Fruit fly (Drosophila melanogaster) whole organism, pupa: Measurements from ENCODE around the gene CG43251.

Source experiments
- CG10348 ChIP-seq: fragments of 200-800 bp; sonication (Bioruptor generic); IDR thresholded peaks from 2 replicates; pipeline ENCODE4 v1.3.6; 2022; ENCODE audit warnings: missing biosample characterization, missing genetic modification characterization
- CG14655 ChIP-seq: fragments of 200-800 bp; sonication (Bioruptor generic); optimal IDR thresholded peaks from 3 replicates; lab custom pipeline; 2017; ENCODE audit warnings: mild to moderate bottlenecking, missing biosample characterization, missing genetic modification reagents, missing genetic modification characterization
- CG17806 ChIP-seq: fragments of 200-800 bp; sonication (Bioruptor generic); optimal IDR thresholded peaks from 2 replicates; lab custom pipeline; 2018; ENCODE audit warnings: missing biosample characterization, mild to moderate bottlenecking, missing genetic modification characterization, moderate library complexity
- CG32121 ChIP-seq: fragments of 200-800 bp; sonication (Bioruptor generic); IDR thresholded peaks from 2 replicates; pipeline ENCODE4 v1.3.6; 2022; ENCODE audit warnings: missing biosample characterization, missing genetic modification characterization
- CG8301 ChIP-seq: fragments of 200-800 bp; sonication (Bioruptor generic); optimal IDR thresholded peaks from 2 replicates; lab custom pipeline; 2018; ENCODE audit warnings: missing biosample characterization, mild to moderate bottlenecking, missing genetic modification characterization
- D1 ChIP-seq: fragments of 200-800 bp; sonication (Bioruptor generic); optimal IDR thresholded peaks from 2 replicates; lab custom pipeline; 2018; ENCODE audit warnings: missing biosample characterization, mild to moderate bottlenecking, missing genetic modification characterization, moderate library complexity
- Pif1A ChIP-seq: fragments of 200-800 bp; sonication (Bioruptor generic); optimal IDR thresholded peaks from 3 replicates; lab custom pipeline; 2016; ENCODE audit warnings: missing biosample characterization, missing genetic modification characterization
- Snoo ChIP-seq: fragments of 200-800 bp; sonication (Bioruptor generic); optimal IDR thresholded peaks from 3 replicates; lab custom pipeline; 2017; ENCODE audit warnings: missing biosample characterization, mild to moderate bottlenecking, missing genetic modification characterization, inconsistent platforms
- gl ChIP-seq: fragments of 200-800 bp; sonication (Bioruptor generic); optimal IDR thresholded peaks from 2 replicates; lab custom pipeline; 2018; ENCODE audit warnings: missing biosample characterization, mild to moderate bottlenecking, missing genetic modification characterization
- rn ChIP-seq: fragments of 200-800 bp; sonication (Bioruptor generic); IDR thresholded peaks from 2 replicates; pipeline ENCODE4 v1.3.6; 2022; ENCODE audit warnings: missing biosample characterization, missing genetic modification characterization

DNA sequence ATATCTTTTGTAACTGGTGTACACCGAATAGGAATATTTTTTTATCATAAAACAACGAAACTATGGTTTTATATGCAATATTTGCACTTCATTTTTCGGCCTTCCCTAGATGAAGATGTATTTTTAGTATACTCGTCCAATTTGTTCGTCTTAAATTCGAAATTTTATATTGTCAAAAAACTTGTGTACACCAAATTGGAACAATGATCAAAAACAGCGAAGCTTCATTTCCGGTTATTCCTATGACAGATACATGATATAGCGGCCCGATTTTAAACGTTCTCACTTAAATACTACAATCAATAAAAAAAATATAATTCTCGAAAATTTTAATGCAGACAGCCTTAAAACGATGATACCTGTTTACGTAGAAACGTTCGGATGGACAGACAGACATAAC lies 8.5 kb downstream of the CG43251 start:
- TF ChIP-seq Snoo (tag; lab: Kevin White, UChicago) (no peak), D1 (tag; lab: Kevin White, UChicago) (no peak), rn (GFP tag; lab: Robert Waterston, UW) (no peak), CG10348 (GFP tag; lab: Robert Waterston, UW) (no peak), CG17806 (tag; lab: Kevin White, UChicago) (no peak), gl (tag; lab: Kevin White, UChicago) (no peak), CG8301 (no peak), Pif1A (GFP tag; lab: Kevin White, UChicago) (no peak), CG32121 (no peak), CG14655 (GFP tag; lab: Kevin White, UChicago) (no peak)
